Worm (Caenorhabditis elegans): ENCODE results near the gene F43C11.6.

F43C11.6 gene

ce11 chrII:2372090-2372489 is 29.9 kb downstream of the F43C11.6 start, which contains the start of gene F16G10.3:
Gene F16G10.3 (plus strand): TSS chrII:2372390.
- TF ChIP-seq ces-1 (GFP tag; optimal IDR thresholded peaks at IDR 0.05) (no peak), nhr-237 (tag; optimal IDR thresholded peaks at IDR 0.05) (no peak), ztf-11 (tag; optimal IDR thresholded peaks at IDR 0.05) (no peak), ceh-83 (GFP tag; optimal IDR thresholded peaks at IDR 0.05) (no peak), nhr-76 (tag; optimal IDR thresholded peaks at IDR 0.05) (no peak), nhr-28 (tag; optimal IDR thresholded peaks at IDR 0.05) (no peak), M03D4.4 (tag; optimal IDR thresholded peaks at IDR 0.05) (no peak), unc-39 (tag; optimal IDR thresholded peaks at IDR 0.05) (no peak), elt-3 (tag; optimal IDR thresholded peaks at IDR 0.05) (no peak)

DNA sequence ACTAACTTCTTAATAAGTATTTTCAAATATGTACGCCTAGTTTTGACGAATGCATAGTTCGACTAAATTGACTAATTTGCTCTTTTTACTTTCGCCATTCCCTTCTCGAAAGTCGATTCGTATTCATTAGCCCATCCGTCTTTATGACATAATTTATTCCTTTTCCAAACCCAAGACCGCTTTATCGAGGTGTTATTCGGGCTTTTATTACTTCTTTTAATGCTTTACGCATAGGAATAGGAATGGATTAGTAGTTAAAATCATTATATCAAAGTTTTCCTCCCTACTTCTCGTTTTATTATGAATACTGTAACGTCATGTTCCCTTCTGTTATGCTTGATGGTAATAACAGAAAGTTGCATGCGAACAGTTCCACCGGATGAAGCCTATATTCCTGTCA is 32.7 kb downstream of the F43C11.6 start, which contains the start of gene F16G10.2:
Gene F16G10.2 (plus strand): TSS at position 301 of the 400 bp plus-strand sequence.
- TF ChIP-seq zip-8 (tag; optimal IDR thresholded peaks at IDR 0.05) (no peak), sptf-1 (tag; optimal IDR thresholded peaks at IDR 0.05) (no peak), tbx-8 (GFP tag; optimal IDR thresholded peaks at IDR 0.05) (no peak), nhr-76 (tag; optimal IDR thresholded peaks at IDR 0.05) (no peak), unc-39 (tag; optimal IDR thresholded peaks at IDR 0.05) (no peak), pha-4 (tag; optimal IDR thresholded peaks at IDR 0.05) (no peak), M03D4.4 (tag; optimal IDR thresholded peaks at IDR 0.05) (no peak), elt-3 (tag; optimal IDR thresholded peaks at IDR 0.05) (no peak), nhr-2 (tag; optimal IDR thresholded peaks at IDR 0.05) (no peak), lsy-2 (tag; optimal IDR thresholded peaks at IDR 0.05) (no peak), ceh-83 (GFP tag; optimal IDR thresholded peaks at IDR 0.05) (no peak), ces-1 (GFP tag; optimal IDR thresholded peaks at IDR 0.05) (no peak), mls-2 (tag; optimal IDR thresholded peaks at IDR 0.05) (no peak), mep-1 (tag; optimal IDR thresholded peaks at IDR 0.05) (no peak), nhr-28 (tag; optimal IDR thresholded peaks at IDR 0.05) (no peak)

DNA sequence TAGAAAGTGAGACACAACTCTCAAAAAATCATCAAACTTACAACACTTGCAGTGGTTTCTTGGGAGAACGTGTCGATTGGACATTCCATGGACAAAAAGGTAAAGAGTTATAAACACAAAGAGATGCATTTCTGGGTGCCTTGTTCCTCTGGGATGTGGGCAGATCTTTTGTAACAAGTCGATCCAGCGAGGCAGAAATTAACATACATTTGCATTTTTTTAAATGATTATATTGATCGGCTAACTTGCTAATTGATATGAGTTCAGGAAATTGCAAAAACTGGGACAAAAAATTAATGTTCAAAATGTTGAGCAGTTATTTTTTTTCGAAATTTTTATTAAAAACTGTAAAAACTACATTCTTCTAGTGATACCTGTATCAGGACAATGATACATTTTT is 35.5 kb downstream of the F43C11.6 start, which contains the start of gene F16G10.6:
Gene F16G10.6 (minus strand): TSS at position 101 of the 400 bp plus-strand sequence.
- no peak for TF ChIP-seq nhr-76 (tag; optimal IDR thresholded peaks at IDR 0.05)
- TF ChIP-seq cnd-1 (tag; optimal IDR thresholded peaks at IDR 0.05): no peak
- no peak for TF ChIP-seq unc-120 (tag; optimal IDR thresholded peaks at IDR 0.05; ENCODE audit: poor library complexity, severe bottlenecking)
- no peak for TF ChIP-seq ces-1 (GFP tag; optimal IDR thresholded peaks at IDR 0.05)
- no peak for TF ChIP-seq unc-62 (GFP tag; optimal IDR thresholded peaks at IDR 0.05)
- TF ChIP-seq nhr-28 (tag; optimal IDR thresholded peaks at IDR 0.05): no peak
- TF ChIP-seq ceh-83 (GFP tag; optimal IDR thresholded peaks at IDR 0.05): no peak
- no peak for TF ChIP-seq sem-2 (GFP tag; optimal IDR thresholded peaks at IDR 0.05)
- no peak for TF ChIP-seq blmp-1 (tag; optimal IDR thresholded peaks at IDR 0.05)
- no peak for TF ChIP-seq elt-3 (tag; optimal IDR thresholded peaks at IDR 0.05)
- TF ChIP-seq lin-32 (GFP tag; optimal IDR thresholded peaks at IDR 0.05): no peak
- no peak for TF ChIP-seq ztf-11 (tag; optimal IDR thresholded peaks at IDR 0.05)
- no peak for TF ChIP-seq zip-8 (tag; optimal IDR thresholded peaks at IDR 0.05)
- no peak for TF ChIP-seq hlh-1 (tag; optimal IDR thresholded peaks at IDR 0.05)
- no peak for TF ChIP-seq mab-5 (tag; optimal IDR thresholded peaks at IDR 0.05)
- no peak for TF ChIP-seq elt-1 (tag; optimal IDR thresholded peaks at IDR 0.05; ENCODE audit: borderline replicate concordance, insufficient read depth)
- no peak for TF ChIP-seq nhr-12 (tag; optimal IDR thresholded peaks at IDR 0.05)
- no peak for TF ChIP-seq flh-1 (GFP tag; optimal IDR thresholded peaks at IDR 0.05)

DNA sequence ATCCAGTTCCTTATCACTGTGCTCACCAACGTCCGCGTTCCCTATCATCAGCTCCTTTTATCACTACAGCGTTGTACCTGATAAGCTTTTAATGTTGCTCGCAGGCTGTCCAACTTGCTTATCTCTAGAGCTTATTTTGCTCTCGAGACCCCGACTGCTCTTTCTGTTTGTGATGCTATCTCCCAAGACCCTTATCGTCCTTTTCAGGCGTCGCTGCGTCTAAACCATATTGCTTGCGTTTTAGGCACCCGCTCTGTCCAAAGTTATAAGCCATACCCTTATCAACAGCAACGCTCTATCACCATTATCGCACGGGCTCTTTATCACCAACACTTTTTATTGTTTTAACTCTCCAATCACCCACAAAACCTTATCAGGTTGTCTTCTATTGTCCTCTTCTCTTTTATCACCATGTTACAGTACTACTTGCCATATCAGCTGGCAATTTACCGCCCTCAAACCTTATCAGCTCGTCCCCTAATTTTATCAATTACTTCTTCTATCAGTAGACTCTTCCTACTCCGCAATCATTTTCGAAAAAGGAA is 36.3 kb downstream of the F43C11.6 start:
- no peak for TF ChIP-seq flh-1 (GFP tag; optimal IDR thresholded peaks at IDR 0.05)

DNA sequence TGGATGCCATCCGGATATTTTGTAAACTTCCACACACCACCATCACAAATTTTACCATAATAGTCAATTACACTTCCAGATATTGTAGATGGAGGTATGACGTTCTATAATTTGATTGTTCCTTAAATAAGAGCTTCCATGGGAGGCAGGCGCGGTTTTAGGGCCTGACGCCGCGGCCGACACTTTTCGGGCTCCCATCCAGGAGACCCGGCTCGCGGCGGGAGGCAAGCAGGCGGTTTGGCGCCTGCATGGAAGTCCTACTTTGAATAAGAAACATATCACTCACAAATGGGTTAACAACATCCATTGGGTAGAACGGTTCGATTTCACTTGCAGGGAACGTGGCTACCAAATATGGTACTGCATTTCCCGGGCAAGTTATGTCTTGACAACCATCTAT is 37.4 kb downstream of the F43C11.6 start:
- TF ChIP-seq nhr-76 (tag; optimal IDR thresholded peaks at IDR 0.05) (no peak), unc-62 (GFP tag; optimal IDR thresholded peaks at IDR 0.05) (no peak), cnd-1 (tag; optimal IDR thresholded peaks at IDR 0.05) (no peak), elt-1 (tag; optimal IDR thresholded peaks at IDR 0.05; ENCODE audit: borderline replicate concordance, insufficient read depth) (no peak), nhr-237 (tag; optimal IDR thresholded peaks at IDR 0.05) (no peak), pha-4 (tag; optimal IDR thresholded peaks at IDR 0.05) (no peak), nhr-12 (tag; optimal IDR thresholded peaks at IDR 0.05) (no peak), sem-2 (GFP tag; optimal IDR thresholded peaks at IDR 0.05) (no peak), ceh-83 (GFP tag; optimal IDR thresholded peaks at IDR 0.05) (no peak), flh-1 (GFP tag; optimal IDR thresholded peaks at IDR 0.05) (no peak), ztf-11 (tag; optimal IDR thresholded peaks at IDR 0.05) (no peak), hlh-1 (tag; optimal IDR thresholded peaks at IDR 0.05) (no peak), bed-3 (GFP tag; optimal IDR thresholded peaks at IDR 0.05) (no peak), snpc-4 (tag; optimal IDR thresholded peaks at IDR 0.05) (no peak)
